Worm (Caenorhabditis elegans) whole organism, late embryonic: ENCODE measurements around the gene F57G9.7.
A peak's percentile ranks its signal among the peaks of the same experiment; 100 is the strongest.

Experiments used
- C08G9.2 ChIP-seq: sonication (generic microtip); optimal IDR thresholded peaks from 2 replicates; lab custom pipeline; 2016; ENCODE audit warnings: mild to moderate bottlenecking, missing genetic modification characterization, moderate library complexity, missing compliant biosample characterization
- F13H6.1 ChIP-seq: sonication (generic microtip); optimal IDR thresholded peaks from 2 replicates; lab custom pipeline; 2016; ENCODE audit warnings: missing genetic modification characterization, missing compliant biosample characterization
- K09A11.1 ChIP-seq: sonication (generic microtip); optimal IDR thresholded peaks from 2 replicates; lab custom pipeline; 2017; ENCODE audit warnings: antibody characterized with exemption, mild to moderate bottlenecking, missing genetic modification characterization, missing compliant biosample characterization; ENCODE audit not compliant: insufficient read depth
- T23F11.4 ChIP-seq: fragments of 200-800 bp; sonication (Bioruptor generic); optimal IDR thresholded peaks from 2 replicates; lab custom pipeline; 2018; ENCODE audit warnings: mild to moderate bottlenecking, missing genetic modification characterization, missing compliant biosample characterization
- ama-1 ChIP-seq: fragments of 150-350 bp; optimal IDR thresholded peaks from 2 replicates; lab custom pipeline; 2014
- ceh-22 ChIP-seq: sonication (generic microtip); optimal IDR thresholded peaks from 2 replicates; lab custom pipeline; 2017; ENCODE audit warnings: missing biosample characterization, missing genetic modification characterization
- ceh-24 ChIP-seq: sonication (generic microtip); optimal IDR thresholded peaks from 2 replicates; lab custom pipeline; 2016; ENCODE audit warnings: mild to moderate bottlenecking, missing genetic modification characterization, missing compliant biosample characterization
- ceh-30 ChIP-seq: fragments of 150-350 bp; optimal IDR thresholded peaks from 2 replicates; lab custom pipeline; 2014; ENCODE audit warnings: missing biosample characterization, missing genetic modification characterization
- ceh-31 ChIP-seq: sonication (generic microtip); optimal IDR thresholded peaks from 2 replicates; lab custom pipeline; 2016; ENCODE audit warnings: missing genetic modification characterization, missing compliant biosample characterization
- ceh-48 ChIP-seq: sonication (generic microtip); optimal IDR thresholded peaks from 2 replicates; lab custom pipeline; 2016; ENCODE audit warnings: missing genetic modification characterization, inconsistent platforms, missing compliant biosample characterization
- ceh-6 ChIP-seq: fragments of 200-800 bp; sonication (Bioruptor generic); optimal IDR thresholded peaks from 2 replicates; lab custom pipeline; 2018; ENCODE audit warnings: mild to moderate bottlenecking, missing genetic modification characterization, missing compliant biosample characterization
- ceh-9 ChIP-seq: sonication (generic microtip); optimal IDR thresholded peaks from 2 replicates; lab custom pipeline; 2016; ENCODE audit warnings: mild to moderate bottlenecking, missing genetic modification characterization, inconsistent platforms, missing compliant biosample characterization
- che-1 ChIP-seq: sonication (generic microtip); optimal IDR thresholded peaks from 2 replicates; lab custom pipeline; 2016; ENCODE audit warnings: mild to moderate bottlenecking, missing genetic modification characterization, missing compliant biosample characterization
- dve-1 ChIP-seq: sonication (generic microtip); optimal IDR thresholded peaks from 2 replicates; lab custom pipeline; 2017; ENCODE audit warnings: antibody characterized with exemption, mild to moderate bottlenecking, missing genetic modification characterization, missing compliant biosample characterization
- elt-4 ChIP-seq: sonication (generic microtip); optimal IDR thresholded peaks from 2 replicates; lab custom pipeline; 2016; ENCODE audit warnings: missing genetic modification characterization, missing compliant biosample characterization
- fkh-6 ChIP-seq: sonication (generic microtip); optimal IDR thresholded peaks from 2 replicates; lab custom pipeline; 2016; ENCODE audit warnings: missing genetic modification characterization, missing compliant biosample characterization
- gmeb-2 ChIP-seq: sonication (generic microtip); optimal IDR thresholded peaks from 2 replicates; lab custom pipeline; 2016; ENCODE audit warnings: missing genetic modification characterization, inconsistent platforms, missing compliant biosample characterization
- hlh-13 ChIP-seq: fragments of 200-800 bp; sonication (Bioruptor generic); optimal IDR thresholded peaks from 2 replicates; lab custom pipeline; 2018; ENCODE audit warnings: mild to moderate bottlenecking, missing genetic modification characterization, missing compliant biosample characterization
- hlh-15 ChIP-seq: sonication (generic microtip); optimal IDR thresholded peaks from 2 replicates; lab custom pipeline; 2016; ENCODE audit warnings: missing genetic modification characterization, missing compliant biosample characterization
- lin-11 ChIP-seq: fragments of 200-800 bp; sonication (Bioruptor generic); optimal IDR thresholded peaks from 2 replicates; lab custom pipeline; 2018; ENCODE audit warnings: mild to moderate bottlenecking, missing genetic modification characterization, missing compliant biosample characterization
- npax-4 ChIP-seq: sonication (generic microtip); optimal IDR thresholded peaks from 2 replicates; lab custom pipeline; 2016; ENCODE audit warnings: missing genetic modification characterization, missing compliant biosample characterization
- pha-4 ChIP-seq: fragments of 150-350 bp; optimal IDR thresholded peaks from 2 replicates; lab custom pipeline; 2018; ENCODE audit warnings: missing biosample characterization, missing genetic modification reagents, missing genetic modification characterization
- pqm-1 ChIP-seq: sonication (generic microtip); optimal IDR thresholded peaks from 2 replicates; lab custom pipeline; 2016; ENCODE audit warnings: missing genetic modification characterization, missing compliant biosample characterization
- ref-2 ChIP-seq: sonication (generic microtip); optimal IDR thresholded peaks from 2 replicates; lab custom pipeline; 2016; ENCODE audit warnings: missing genetic modification characterization, missing compliant biosample characterization
- rnt-1 ChIP-seq: sonication (generic microtip); optimal IDR thresholded peaks from 2 replicates; lab custom pipeline; 2016; ENCODE audit warnings: missing genetic modification characterization, missing compliant biosample characterization
- sox-2 ChIP-seq: fragments of 200-800 bp; sonication (Bioruptor generic); IDR thresholded peaks from 2 replicates; pipeline ENCODE4 v1.3.6; 2022; ENCODE audit warnings: missing genetic modification reagents, missing genetic modification characterization, missing compliant biosample characterization
- tbx-7 ChIP-seq: sonication (generic microtip); optimal IDR thresholded peaks from 2 replicates; lab custom pipeline; 2016; ENCODE audit warnings: missing genotype, missing genetic modification characterization, missing compliant biosample characterization
- ttx-3 ChIP-seq: sonication (generic microtip); optimal IDR thresholded peaks from 2 replicates; lab custom pipeline; 2016; ENCODE audit warnings: missing genetic modification reagents, missing genetic modification characterization, missing compliant biosample characterization
- unc-3 ChIP-seq, 2 experiments: fragments of 200-800 bp in 1 of 2; sonication (Bioruptor generic) in 1 of 2; sonication (generic microtip) in 1 of 2; conservative IDR thresholded peaks in 1 of 2; optimal IDR thresholded peaks in 1 of 2; 2 replicates each; pipeline versions ENCODE4 v1.3.6 to Lab custom; 2016 to 2022; ENCODE audit warnings: missing compliant biosample characterization in 2 of 2, missing genetic modification characterization in 2 of 2, missing genetic modification reagents in 1 of 2
- unc-42 ChIP-seq: sonication (generic microtip); optimal IDR thresholded peaks from 2 replicates; lab custom pipeline; 2016; ENCODE audit warnings: missing genotype, missing genetic modification characterization, missing compliant biosample characterization
- unc-55 ChIP-seq: sonication (generic microtip); optimal IDR thresholded peaks from 2 replicates; lab custom pipeline; 2017; ENCODE audit warnings: missing biosample characterization, missing genetic modification reagents, missing genetic modification characterization
- zip-5 ChIP-seq: sonication (generic microtip); optimal IDR thresholded peaks from 2 replicates; lab custom pipeline; 2016; ENCODE audit warnings: missing genetic modification characterization, missing compliant biosample characterization
- ztf-16 ChIP-seq: sonication (generic microtip); optimal IDR thresholded peaks from 2 replicates; lab custom pipeline; 2017; ENCODE audit warnings: missing genetic modification characterization, missing compliant biosample characterization

F57G9.7 gene

DNA sequence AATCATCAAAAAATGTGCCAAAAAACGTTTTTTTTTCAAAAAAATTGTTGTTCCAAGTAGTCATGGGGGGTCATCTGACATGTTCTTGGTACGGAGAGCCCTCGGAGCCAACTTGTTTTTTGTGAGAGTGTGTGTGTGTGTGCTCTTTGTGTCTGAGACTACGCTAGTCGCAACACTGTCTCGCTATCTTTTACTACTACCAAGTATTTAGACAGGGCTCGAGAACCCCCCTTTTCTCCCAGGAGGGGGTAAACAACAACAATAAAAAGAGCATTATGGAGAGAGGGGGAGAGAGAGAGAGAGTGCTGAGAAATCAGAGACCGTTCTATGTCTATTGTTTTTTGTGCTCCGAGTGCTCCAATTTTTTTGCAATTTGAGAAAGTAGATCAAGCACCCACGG lies 18.8 kb downstream of the F57G9.7 start:
- TF ChIP-seq elt-4 (no peak), pqm-1 (no peak), pha-4 (tag; lab: Kevin White, UChicago) (no peak), ama-1 (lab: Kevin White, UChicago) (no peak), hlh-13 (GFP tag; lab: Kevin White, UChicago) (no peak)

DNA sequence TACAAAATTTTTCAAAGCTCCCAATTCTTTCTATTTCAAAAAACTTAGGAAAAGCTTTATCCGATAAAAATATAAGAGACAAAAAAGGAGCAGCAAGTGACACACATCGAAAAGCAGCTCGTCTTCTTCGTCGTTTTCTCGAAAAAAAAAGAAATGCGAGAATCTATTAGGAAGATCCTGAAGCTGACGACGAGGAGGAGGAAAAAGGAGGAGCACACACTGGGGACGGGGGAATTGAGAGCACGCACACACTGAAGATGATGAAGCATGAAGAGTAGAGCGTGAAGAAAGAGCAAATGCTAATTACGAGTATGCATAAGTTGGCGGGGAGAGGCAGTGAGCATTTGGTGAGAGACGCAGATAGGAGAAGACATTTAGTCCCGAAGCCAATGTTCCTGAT lies 23.6 kb downstream of the F57G9.7 start:
- TF ChIP-seq ceh-6 (GFP tag; lab: Kevin White, UChicago), result no peak
- peak; percentile 63 for TF ChIP-seq unc-42 (tag; lab: Kevin White, UChicago)
- TF ChIP-seq ceh-31 (tag; lab: Kevin White, UChicago), result peak; percentile 47
- TF ChIP-seq, all 69 proteins: peak for 2

DNA sequence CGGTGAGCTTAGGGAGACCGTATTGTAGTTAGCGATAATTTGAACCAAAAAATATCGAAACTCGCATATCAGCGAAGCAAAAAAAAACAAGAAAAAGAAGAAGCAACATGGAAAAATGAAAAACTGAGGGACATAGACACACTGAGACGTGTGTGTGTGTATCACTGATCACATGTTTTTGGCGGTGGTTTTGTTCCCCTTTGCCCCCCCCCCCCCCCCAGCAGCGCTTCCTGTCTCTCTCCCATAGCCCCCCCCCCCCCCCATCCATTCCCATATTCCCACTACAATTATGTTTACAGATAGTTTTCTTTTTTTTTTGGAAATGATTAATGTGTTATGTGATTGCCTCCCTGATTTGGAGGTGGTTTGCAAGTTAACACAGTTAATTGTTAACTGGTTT lies 28.4 kb downstream of the F57G9.7 start:
- TF ChIP-seq ceh-24 (tag; lab: Kevin White, UChicago), result no peak
- TF ChIP-seq fkh-6 (tag; lab: Kevin White, UChicago), result no peak
- TF ChIP-seq K09A11.1 (tag; lab: Kevin White, UChicago), result no peak
- TF ChIP-seq ceh-6 (GFP tag; lab: Kevin White, UChicago), result no peak
- no peak for TF ChIP-seq ceh-22 (tag; lab: Kevin White, UChicago)

DNA sequence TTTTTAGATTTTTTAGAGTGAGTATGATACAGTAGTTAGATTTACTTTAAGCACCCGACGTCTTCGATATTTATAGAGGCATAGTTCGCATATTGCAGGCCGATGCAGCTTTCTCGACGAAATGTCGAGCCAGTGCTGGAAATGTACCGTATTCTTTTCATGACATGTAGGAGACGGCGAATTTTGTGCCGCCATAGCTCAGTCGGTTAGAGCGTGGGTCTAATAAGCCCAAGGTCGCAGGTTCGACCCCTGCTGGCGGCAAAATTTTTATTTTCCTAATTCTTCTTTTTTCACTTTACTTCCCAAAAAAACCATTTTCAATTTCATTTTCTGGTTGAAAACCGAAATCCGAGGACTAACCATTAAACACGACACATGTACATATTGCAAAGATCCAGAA lies 35.3 kb downstream of the F57G9.7 start:
- TF ChIP-seq zip-5 (tag; lab: Kevin White, UChicago), result no peak
- TF ChIP-seq gmeb-2 (tag; lab: Kevin White, UChicago), result no peak
- TF ChIP-seq unc-3 (GFP tag; conservative IDR thresholded peaks at IDR 0.05; lab: Robert Waterston, UW), result no peak
- TF ChIP-seq unc-3 (tag; optimal IDR thresholded peaks at IDR 0.05; lab: Kevin White, UChicago), result no peak
- TF ChIP-seq lin-11 (tag; lab: Kevin White, UChicago), result no peak
- no peak for TF ChIP-seq elt-4
- TF ChIP-seq F13H6.1 (tag; lab: Kevin White, UChicago), result no peak
- no peak for TF ChIP-seq C08G9.2 (tag; lab: Kevin White, UChicago)
- no peak for TF ChIP-seq fkh-6 (tag; lab: Kevin White, UChicago)
- TF ChIP-seq, all 69 proteins: peak for 0

DNA sequence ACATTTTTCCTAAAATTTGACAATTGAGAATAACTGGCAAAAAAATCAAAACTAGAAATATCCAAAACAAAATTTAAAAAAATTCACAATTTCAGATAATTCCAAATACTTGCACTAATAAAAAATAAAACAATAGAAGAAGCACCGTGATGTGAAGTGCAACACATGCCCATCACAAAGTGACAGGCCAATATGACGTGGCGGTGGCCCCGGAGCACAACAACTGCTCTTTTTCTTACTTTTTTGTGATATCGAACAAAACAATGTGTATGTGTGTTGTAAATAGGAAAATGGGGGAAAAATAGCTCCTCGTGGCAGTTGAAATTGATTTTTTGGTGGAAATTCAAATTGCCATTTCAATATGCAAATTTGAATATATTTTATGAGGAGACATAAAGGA lies 43.7 kb downstream of the F57G9.7 start:
- TF ChIP-seq unc-55 (GFP tag; lab: Kevin White, UChicago) (peak; percentile 96), ceh-30 (tag; lab: Kevin White, UChicago) (no peak), sox-2 (GFP tag; lab: Robert Waterston, UW) (no peak), ceh-48 (tag; lab: Kevin White, UChicago) (no peak)
- TF ChIP-seq, all 69 proteins: peak for 1

DNA sequence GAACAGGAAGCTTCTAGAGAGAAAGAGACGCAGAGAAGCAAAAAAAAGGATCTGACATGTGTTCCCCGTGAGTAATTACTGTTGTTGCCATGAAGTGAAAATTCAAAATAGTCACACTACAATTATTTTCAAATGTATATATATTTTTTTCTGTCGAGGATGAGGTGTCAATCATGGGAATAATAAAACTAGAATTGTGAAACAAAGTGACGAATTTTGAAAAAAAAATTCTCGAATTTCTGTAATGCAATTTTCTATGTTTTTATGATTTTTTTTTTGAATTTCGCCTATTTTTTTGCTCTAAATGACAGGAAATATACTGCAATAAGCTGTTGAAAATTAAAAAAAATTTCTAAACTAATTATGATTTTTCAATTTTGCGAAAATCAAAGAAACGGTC lies 44.5 kb downstream of the F57G9.7 start:
- TF ChIP-seq lin-11 (tag; lab: Kevin White, UChicago) (no peak), ttx-3 (no peak), tbx-7 (tag; lab: Kevin White, UChicago) (no peak), ref-2 (tag; lab: Kevin White, UChicago) (no peak), che-1 (tag; lab: Kevin White, UChicago) (no peak), ztf-16 (tag; lab: Kevin White, UChicago) (no peak), ceh-48 (tag; lab: Kevin White, UChicago) (no peak), ceh-9 (tag; lab: Kevin White, UChicago) (no peak), hlh-15 (tag; lab: Kevin White, UChicago) (no peak), dve-1 (tag; lab: Kevin White, UChicago) (no peak), F13H6.1 (tag; lab: Kevin White, UChicago) (no peak), T23F11.4 (GFP tag; lab: Kevin White, UChicago) (no peak), npax-4 (tag; lab: Kevin White, UChicago) (no peak), C08G9.2 (tag; lab: Kevin White, UChicago) (no peak), rnt-1 (tag; lab: Kevin White, UChicago) (no peak), pqm-1 (no peak)
